Fruit fly (Drosophila melanogaster) whole organism, embryonic: ENCODE results near the gene CG12010.

Experiments used
- Bteb2 ChIP-seq: fragments of 200-800 bp; sonication (Bioruptor generic); optimal IDR thresholded peaks from 2 replicates; lab custom pipeline; 2016; ENCODE audit warnings: missing biosample characterization, missing genetic modification characterization
- CG10147 ChIP-seq: fragments of 200-800 bp; sonication (Bioruptor generic); optimal IDR thresholded peaks from 2 replicates; lab custom pipeline; 2019; ENCODE audit warnings: missing biosample characterization, mild to moderate bottlenecking, missing genetic modification characterization, moderate library complexity
- CG10274 ChIP-seq: fragments of 200-800 bp; sonication (Bioruptor generic); optimal IDR thresholded peaks from 3 replicates; lab custom pipeline; 2017; ENCODE audit warnings: missing biosample characterization, mild to moderate bottlenecking, missing genetic modification characterization
- CG10431 ChIP-seq: fragments of 200-800 bp; sonication (Bioruptor generic); optimal IDR thresholded peaks from 3 replicates; lab custom pipeline; 2018; ENCODE audit warnings: missing biosample characterization, mild to moderate bottlenecking, missing genetic modification characterization
- CG10565 ChIP-seq: fragments of 200-800 bp; sonication (Bioruptor generic); optimal IDR thresholded peaks from 3 replicates; lab custom pipeline; 2016; ENCODE audit warnings: missing biosample characterization, mild to moderate bottlenecking, missing genetic modification characterization
- CG11504 ChIP-seq: fragments of 200-800 bp; sonication (Bioruptor generic); optimal IDR thresholded peaks from 3 replicates; lab custom pipeline; 2019; ENCODE audit warnings: missing biosample characterization, mild to moderate bottlenecking, missing genetic modification characterization, moderate library complexity
- CG12236 ChIP-seq: fragments of 200-800 bp; sonication (Bioruptor generic); optimal IDR thresholded peaks from 2 replicates; lab custom pipeline; 2016; ENCODE audit warnings: missing biosample characterization, missing genetic modification characterization
- CG12744 ChIP-seq: fragments of 200-800 bp; sonication (Bioruptor generic); optimal IDR thresholded peaks from 2 replicates; lab custom pipeline; 2016; ENCODE audit warnings: missing biosample characterization, missing genetic modification characterization
- CG17385 ChIP-seq: fragments of 200-800 bp; sonication (Bioruptor generic); optimal IDR thresholded peaks from 3 replicates; lab custom pipeline; 2018; ENCODE audit warnings: missing biosample characterization, mild to moderate bottlenecking, missing genetic modification characterization
- CG18764 ChIP-seq: fragments of 200-800 bp; sonication (Bioruptor generic); optimal IDR thresholded peaks from 3 replicates; lab custom pipeline; 2016; ENCODE audit warnings: missing biosample characterization, missing genetic modification characterization
- CG2129 ChIP-seq: fragments of 200-800 bp; sonication (Bioruptor generic); IDR thresholded peaks from 2 replicates; pipeline ENCODE4 v1.3.6; 2022; ENCODE audit warnings: missing biosample characterization, missing genetic modification characterization; ENCODE audit not compliant: partially characterized antibody
- CG30431 ChIP-seq: fragments of 200-800 bp; sonication (Bioruptor generic); optimal IDR thresholded peaks from 2 replicates; lab custom pipeline; 2017; ENCODE audit warnings: missing biosample characterization, missing genetic modification characterization
- CG33213 ChIP-seq: fragments of 200-800 bp; sonication (Bioruptor generic); optimal IDR thresholded peaks from 3 replicates; lab custom pipeline; 2016; ENCODE audit warnings: missing biosample characterization, missing genetic modification characterization
- CG6765 ChIP-seq: fragments of 200-800 bp; sonication (Bioruptor generic); optimal IDR thresholded peaks from 3 replicates; lab custom pipeline; 2017; ENCODE audit warnings: missing biosample characterization, mild to moderate bottlenecking, missing genetic modification characterization
- CG7271 ChIP-seq: fragments of 200-800 bp; sonication (Bioruptor generic); optimal IDR thresholded peaks from 2 replicates; lab custom pipeline; 2018; ENCODE audit warnings: missing biosample characterization, mild to moderate bottlenecking, missing genetic modification characterization, moderate library complexity
- CG8281 ChIP-seq: fragments of 200-800 bp; sonication (Bioruptor generic); optimal IDR thresholded peaks from 2 replicates; lab custom pipeline; 2018; ENCODE audit warnings: missing biosample characterization, mild to moderate bottlenecking, missing genetic modification characterization, moderate library complexity
- CG8359 ChIP-seq: fragments of 200-800 bp; sonication (Bioruptor generic); optimal IDR thresholded peaks from 2 replicates; lab custom pipeline; 2017; ENCODE audit warnings: missing biosample characterization, mild to moderate bottlenecking, missing genetic modification characterization, borderline replicate concordance
- CG9437 ChIP-seq: fragments of 200-800 bp; sonication (Bioruptor generic); optimal IDR thresholded peaks from 2 replicates; lab custom pipeline; 2018; ENCODE audit warnings: missing biosample characterization, mild to moderate bottlenecking, missing genetic modification characterization
- Drgx ChIP-seq: fragments of 200-800 bp; sonication (Bioruptor generic); IDR thresholded peaks from 2 replicates; pipeline ENCODE4 v1.3.6; 2022; ENCODE audit warnings: missing biosample characterization, missing genetic modification characterization
- Ets65A ChIP-seq: fragments of 200-800 bp; sonication (Bioruptor generic); peaks from one replicate; lab custom pipeline; 2016; ENCODE audit warnings: missing biosample characterization, missing genetic modification characterization
- HLH4C ChIP-seq: fragments of 200-800 bp; sonication (Bioruptor generic); IDR thresholded peaks from 3 replicates; pipeline ENCODE4 v1.3.6; 2022; ENCODE audit warnings: missing biosample characterization, missing genetic modification characterization; ENCODE audit not compliant: partially characterized antibody
- Hand ChIP-seq: fragments of 200-800 bp; sonication (Bioruptor generic); optimal IDR thresholded peaks from 2 replicates; lab custom pipeline; 2017; ENCODE audit warnings: mild to moderate bottlenecking, missing biosample characterization, missing genetic modification reagents, missing genetic modification characterization
- Myb ChIP-seq: fragments of 200-800 bp; sonication (Bioruptor generic); optimal IDR thresholded peaks from 2 replicates; lab custom pipeline; 2016; ENCODE audit warnings: missing biosample characterization, missing genetic modification characterization
- NK7.1 ChIP-seq: fragments of 200-800 bp; sonication (Bioruptor generic); optimal IDR thresholded peaks from 3 replicates; lab custom pipeline; 2016; ENCODE audit warnings: missing biosample characterization, missing genetic modification characterization
- Oaz ChIP-seq: fragments of 200-800 bp; sonication (Bioruptor generic); IDR thresholded peaks from 2 replicates; pipeline ENCODE4 v1.3.6; 2022; ENCODE audit warnings: missing biosample characterization, missing genetic modification characterization
- Poxn ChIP-seq: fragments of 200-800 bp; sonication (Bioruptor generic); IDR thresholded peaks from 2 replicates; pipeline ENCODE4 v1.3.6; 2022; ENCODE audit warnings: missing biosample characterization, missing genetic modification characterization
- Six4 ChIP-seq: fragments of 200-800 bp; sonication (Bioruptor generic); optimal IDR thresholded peaks from 2 replicates; lab custom pipeline; 2016; ENCODE audit warnings: missing biosample characterization, missing genetic modification characterization
- Sry-β ChIP-seq: fragments of 200-800 bp; sonication (Bioruptor generic); optimal IDR thresholded peaks from 2 replicates; lab custom pipeline; 2018; ENCODE audit warnings: missing biosample characterization, mild to moderate bottlenecking, missing genetic modification characterization, moderate library complexity
- Xrp1 ChIP-seq: fragments of 200-800 bp; sonication (Bioruptor generic); IDR thresholded peaks from 2 replicates; pipeline ENCODE4 v1.3.6; 2022; ENCODE audit warnings: missing biosample characterization, missing genetic modification characterization
- bab2 ChIP-seq: fragments of 200-800 bp; sonication (Bioruptor generic); optimal IDR thresholded peaks from 2 replicates; lab custom pipeline; 2016; ENCODE audit warnings: missing biosample characterization, missing genetic modification characterization
- bigmax ChIP-seq: fragments of 200-800 bp; sonication (Bioruptor generic); optimal IDR thresholded peaks from 2 replicates; lab custom pipeline; 2018; ENCODE audit warnings: missing biosample characterization, mild to moderate bottlenecking, missing genetic modification characterization
- bsh ChIP-seq, 2 experiments: fragments of 200-800 bp; sonication (Bioruptor generic); optimal IDR thresholded peaks; 2 replicates each; lab custom pipeline; 2017 to 2018; ENCODE audit warnings: mild to moderate bottlenecking in 2 of 2, missing biosample characterization in 2 of 2, missing genetic modification characterization in 2 of 2, moderate library complexity in 1 of 2
- da ChIP-seq: fragments of 200-800 bp; sonication (Bioruptor generic); optimal IDR thresholded peaks from 2 replicates; lab custom pipeline; 2016; ENCODE audit warnings: missing biosample characterization, missing genetic modification characterization
- gem ChIP-seq: fragments of 200-800 bp; sonication (Bioruptor generic); optimal IDR thresholded peaks from 2 replicates; lab custom pipeline; 2019; ENCODE audit warnings: missing biosample characterization, mild to moderate bottlenecking, missing genetic modification characterization, moderate library complexity
- hbn ChIP-seq: fragments of 200-800 bp; sonication (Bioruptor generic); IDR thresholded peaks from 2 replicates; pipeline ENCODE4 v1.3.6; 2022; ENCODE audit warnings: missing biosample characterization, missing genetic modification characterization; ENCODE audit not compliant: partially characterized antibody
- hth ChIP-seq: fragments of >200 bp; optimal IDR thresholded peaks from 2 replicates; lab custom pipeline; 2017; ENCODE audit warnings: inconsistent platforms
- kni ChIP-seq: fragments of 200-800 bp; sonication (Bioruptor generic); optimal IDR thresholded peaks from 3 replicates; lab custom pipeline; 2017; ENCODE audit warnings: mild to moderate bottlenecking, missing biosample characterization, missing genetic modification reagents, missing genetic modification characterization
- lab ChIP-seq: fragments of 200-800 bp; sonication (Bioruptor generic); optimal IDR thresholded peaks from 3 replicates; lab custom pipeline; 2017; ENCODE audit warnings: missing biosample characterization, missing genetic modification characterization, mild to moderate bottlenecking, moderate library complexity, missing genetic modification reagents
- nau ChIP-seq: fragments of 200-800 bp; sonication (Bioruptor generic); optimal IDR thresholded peaks from 3 replicates; lab custom pipeline; 2017; ENCODE audit warnings: missing biosample characterization, mild to moderate bottlenecking, missing genetic modification characterization, missing genetic modification reagents
- pnt ChIP-seq: fragments of 200-800 bp; sonication (Bioruptor generic); optimal IDR thresholded peaks from 3 replicates; lab custom pipeline; 2016; ENCODE audit warnings: missing biosample characterization, missing genetic modification characterization
- run ChIP-seq: fragments of 200-800 bp; sonication (Bioruptor generic); optimal IDR thresholded peaks from 3 replicates; lab custom pipeline; 2018; ENCODE audit warnings: missing biosample characterization, mild to moderate bottlenecking, missing genetic modification characterization
- sens-2 ChIP-seq: fragments of 200-800 bp; sonication (Bioruptor generic); IDR thresholded peaks from 2 replicates; pipeline ENCODE4 v1.3.6; 2022; ENCODE audit warnings: missing biosample characterization, missing genetic modification characterization
- slp2 ChIP-seq: fragments of 200-800 bp; sonication (Bioruptor generic); optimal IDR thresholded peaks from 2 replicates; lab custom pipeline; 2016; ENCODE audit warnings: missing biosample characterization, missing genetic modification characterization
- sr ChIP-seq: fragments of 200-800 bp; sonication (Bioruptor generic); IDR thresholded peaks from 3 replicates; pipeline ENCODE4 v1.3.6; 2022; ENCODE audit warnings: missing biosample characterization, missing genetic modification characterization
- tna ChIP-seq: fragments of 200-800 bp; sonication (Bioruptor generic); IDR thresholded peaks from 2 replicates; pipeline ENCODE4 v1.3.6; 2022; ENCODE audit warnings: missing biosample characterization, missing genetic modification characterization; ENCODE audit not compliant: partially characterized antibody
- zf30C ChIP-seq: fragments of 200-800 bp; sonication (Bioruptor generic); optimal IDR thresholded peaks from 3 replicates; lab custom pipeline; 2018; ENCODE audit warnings: missing biosample characterization, mild to moderate bottlenecking, missing genetic modification characterization
- zfh1 ChIP-seq: fragments of 200-800 bp; sonication (Bioruptor generic); IDR thresholded peaks from 3 replicates; pipeline ENCODE4 v1.3.6; 2022; ENCODE audit warnings: missing biosample characterization, missing genetic modification characterization
- zfh2 ChIP-seq: fragments of 200-800 bp; sonication (Bioruptor generic); optimal IDR thresholded peaks from 2 replicates; lab custom pipeline; 2016; ENCODE audit warnings: missing biosample characterization, missing genetic modification characterization

Gene CG12010

dm6 chr3L:3418207-3419086 lies 44.4 kb downstream of the CG12010 start (continued):
- TF ChIP-seq nau (GFP tag; lab: Kevin White, UChicago) (peak; percentile 86), CG10147 (GFP tag; lab: Kevin White, UChicago) (peak; percentile 52), sr (GFP tag; lab: Robert Waterston, UW) (peak; percentile 76), CG10565 (GFP tag; lab: Kevin White, UChicago) (no peak), da (GFP tag; lab: Kevin White, UChicago) (peak; percentile 79), Six4 (GFP tag; lab: Kevin White, UChicago) (no peak), CG11504 (tag; lab: Kevin White, UChicago) (peak; percentile 71), CG33213 (GFP tag; lab: Kevin White, UChicago) (peak; percentile 41), lab (GFP tag; lab: Kevin White, UChicago) (peak; percentile 87), Sry-β (GFP tag; lab: Kevin White, UChicago) (peak; percentile 22), bsh (GFP tag; optimal IDR thresholded peaks at IDR 0.05; lab: Kevin White, UChicago) (peak; percentile 52 to 89), run (peak; percentile 27), Poxn (no peak), zfh2 (GFP tag; lab: Kevin White, UChicago) (peak; percentile 68), Myb (GFP tag; lab: Kevin White, UChicago) (no peak), hbn (no peak), bab2 (GFP tag; lab: Kevin White, UChicago) (peak; percentile 78), zf30C (GFP tag; lab: Kevin White, UChicago) (no peak), Oaz (GFP tag; lab: Robert Waterston, UW) (peak; percentile 58), gem (tag; lab: Kevin White, UChicago) (peak; percentile 76), tna (GFP tag; lab: Robert Waterston, UW) (peak; percentile 63; the same call in 1 of the 2 replicates), CG9437 (peak; percentile 39), Bteb2 (GFP tag; lab: Kevin White, UChicago) (peak; percentile 65), CG6765 (GFP tag; lab: Kevin White, UChicago) (peak; percentile 79), CG10274 (peak; percentile 41), Xrp1 (GFP tag; lab: Robert Waterston, UW) (peak; percentile 73), Ets65A (GFP tag; lab: Kevin White, UChicago) (peak; percentile 93), CG30431 (GFP tag; lab: Kevin White, UChicago) (peak; percentile 36), CG7271 (tag; lab: Kevin White, UChicago) (no peak), CG8281 (tag; lab: Kevin White, UChicago) (peak; percentile 52), CG12744 (GFP tag; lab: Kevin White, UChicago) (peak; percentile 1), zfh1 (GFP tag; lab: Robert Waterston, UW) (peak; percentile 57), CG8359 (GFP tag; lab: Kevin White, UChicago) (no peak), NK7.1 (GFP tag; lab: Kevin White, UChicago) (peak; percentile 2), Hand (no peak), CG2129 (no peak), HLH4C (GFP tag; lab: Robert Waterston, UW) (0 out of 3 replicates have a peak, but pooled peaks have one; percentile 13), CG18764 (no peak), kni (GFP tag; lab: Kevin White, UChicago) (peak; percentile 94), CG17385 (GFP tag; lab: Kevin White, UChicago) (peak; percentile 48), CG10431 (peak; percentile 27), slp2 (GFP tag; lab: Kevin White, UChicago) (peak; percentile 36), pnt (GFP tag; lab: Kevin White, UChicago) (peak; percentile 42), sens-2 (peak; percentile 58; the same call in 1 of the 2 replicates), bigmax (GFP tag; lab: Kevin White, UChicago) (peak; percentile 22), hth (lab: Kevin White, UChicago) (no peak), CG12236 (GFP tag; lab: Kevin White, UChicago) (no peak), Drgx (peak; percentile 99)
